Worm (Caenorhabditis elegans) whole organism, late embryonic: ENCODE results near the gene F52E10.4.

Source experiments
- C08G9.2 ChIP-seq: sonication (generic microtip); optimal IDR thresholded peaks from 2 replicates; lab custom pipeline; 2016; ENCODE audit warnings: mild to moderate bottlenecking, missing genetic modification characterization, moderate library complexity, missing compliant biosample characterization
- ama-1 ChIP-seq: fragments of 150-350 bp; optimal IDR thresholded peaks from 2 replicates; lab custom pipeline; 2014
- ceh-45 ChIP-seq: fragments of 200-800 bp; sonication (Bioruptor generic); IDR thresholded peaks from 2 replicates; pipeline ENCODE4 v1.3.6; 2022; ENCODE audit warnings: missing genetic modification reagents, missing genetic modification characterization, missing compliant biosample characterization
- ceh-48 ChIP-seq: sonication (generic microtip); optimal IDR thresholded peaks from 2 replicates; lab custom pipeline; 2016; ENCODE audit warnings: missing genetic modification characterization, inconsistent platforms, missing compliant biosample characterization
- elt-2 ChIP-seq: sonication (generic microtip); optimal IDR thresholded peaks from 2 replicates; lab custom pipeline; 2016; ENCODE audit warnings: missing genetic modification reagents, missing genetic modification characterization, missing compliant biosample characterization
- fax-1 ChIP-seq: sonication (generic microtip); optimal IDR thresholded peaks from 2 replicates; lab custom pipeline; 2016; ENCODE audit warnings: missing genotype, missing genetic modification characterization, missing compliant biosample characterization
- hlh-15 ChIP-seq: sonication (generic microtip); optimal IDR thresholded peaks from 2 replicates; lab custom pipeline; 2016; ENCODE audit warnings: missing genetic modification characterization, missing compliant biosample characterization
- pqm-1 ChIP-seq: sonication (generic microtip); optimal IDR thresholded peaks from 2 replicates; lab custom pipeline; 2016; ENCODE audit warnings: missing genetic modification characterization, missing compliant biosample characterization
- pros-1 ChIP-seq: fragments of 150-350 bp; optimal IDR thresholded peaks from 2 replicates; lab custom pipeline; 2014; ENCODE audit warnings: missing biosample characterization, missing genetic modification reagents, missing genetic modification characterization
- sox-4 ChIP-seq: sonication (generic microtip); optimal IDR thresholded peaks from 2 replicates; lab custom pipeline; 2017; ENCODE audit warnings: mild to moderate bottlenecking, missing genetic modification characterization, inconsistent platforms, missing compliant biosample characterization
- unc-3 ChIP-seq, 2 experiments: fragments of 200-800 bp in 1 of 2; sonication (Bioruptor generic) in 1 of 2; sonication (generic microtip) in 1 of 2; conservative IDR thresholded peaks in 1 of 2; optimal IDR thresholded peaks in 1 of 2; 2 replicates each; pipeline versions ENCODE4 v1.3.6 to Lab custom; 2016 to 2022; ENCODE audit warnings: missing compliant biosample characterization in 2 of 2, missing genetic modification characterization in 2 of 2, missing genetic modification reagents in 1 of 2
- ztf-16 ChIP-seq: sonication (generic microtip); optimal IDR thresholded peaks from 2 replicates; lab custom pipeline; 2017; ENCODE audit warnings: missing genetic modification characterization, missing compliant biosample characterization

ce11 chrX:16271147-16271546 is 21.7 kb downstream of the F52E10.4 start:
- TF ChIP-seq ama-1 (no peak), C08G9.2 (no peak), ceh-45 (no peak), fax-1 (tag; lab: Kevin White, UChicago) (no peak), ceh-48 (no peak), pqm-1 (tag; lab: Kevin White, UChicago) (no peak), elt-2 (peak; percentile 5), unc-3 (GFP tag; conservative IDR thresholded peaks at IDR 0.05; lab: Robert Waterston, UW) (no peak), unc-3 (tag; optimal IDR thresholded peaks at IDR 0.05; lab: Kevin White, UChicago) (no peak), pros-1 (tag; lab: Kevin White, UChicago) (no peak), ztf-16 (tag; lab: Kevin White, UChicago) (peak; percentile 8), sox-4 (tag; lab: Kevin White, UChicago) (peak; percentile 6), hlh-15 (tag; lab: Kevin White, UChicago) (no peak)
